Fruit fly (Drosophila melanogaster) whole organism, embryonic: ENCODE data around the gene sosie.

ENCODE experiments used
- ATbp ChIP-seq: fragments of 200-800 bp; sonication (Bioruptor generic); optimal IDR thresholded peaks from 2 replicates; lab custom pipeline; 2017; ENCODE audit warnings: missing biosample characterization, mild to moderate bottlenecking, missing genetic modification characterization, missing genetic modification reagents
- Atf6 ChIP-seq: fragments of 200-800 bp; sonication (Bioruptor generic); IDR thresholded peaks from 2 replicates; pipeline ENCODE4 v1.3.6; 2022; ENCODE audit warnings: missing biosample characterization, missing genetic modification characterization
- B-H1 ChIP-seq: fragments of 200-800 bp; sonication (Bioruptor generic); IDR thresholded peaks from 3 replicates; pipeline ENCODE4 v1.3.6; 2022; ENCODE audit warnings: missing biosample characterization, missing genetic modification characterization
- Blimp-1 ChIP-seq: fragments of 200-800 bp; sonication (Bioruptor generic); optimal IDR thresholded peaks from 3 replicates; lab custom pipeline; 2018; ENCODE audit warnings: missing biosample characterization, missing genetic modification characterization, mild to moderate bottlenecking, moderate library complexity, missing genetic modification reagents
- C15 ChIP-seq: fragments of 200-800 bp; sonication (Bioruptor generic); IDR thresholded peaks from 3 replicates; pipeline ENCODE4 v1.3.6; 2022; ENCODE audit warnings: missing biosample characterization, missing genetic modification characterization
- CG11723 ChIP-seq: fragments of 200-800 bp; sonication (Bioruptor generic); optimal IDR thresholded peaks from 2 replicates; lab custom pipeline; 2017; ENCODE audit warnings: missing biosample characterization, mild to moderate bottlenecking, missing genetic modification characterization
- CG13296 ChIP-seq: fragments of 200-800 bp; sonication (Bioruptor generic); optimal IDR thresholded peaks from 3 replicates; lab custom pipeline; 2018; ENCODE audit warnings: missing biosample characterization, mild to moderate bottlenecking, missing genetic modification characterization
- CG17186 ChIP-seq: fragments of 200-800 bp; sonication (Bioruptor generic); optimal IDR thresholded peaks from 3 replicates; lab custom pipeline; 2017; ENCODE audit warnings: missing biosample characterization, missing genetic modification reagents, missing genetic modification characterization
- CG17829 ChIP-seq: fragments of 200-800 bp; optimal IDR thresholded peaks from 2 replicates; lab custom pipeline; 2019; ENCODE audit warnings: missing biosample characterization, mild to moderate bottlenecking, missing genetic modification characterization, moderate library complexity
- CG31224 ChIP-seq: fragments of 200-800 bp; sonication (Bioruptor generic); IDR thresholded peaks from 2 replicates; pipeline ENCODE4 v1.3.6; 2022; ENCODE audit warnings: missing biosample characterization, missing genetic modification characterization
- CG3281 ChIP-seq: fragments of 200-800 bp; sonication (Bioruptor generic); optimal IDR thresholded peaks from 3 replicates; lab custom pipeline; 2017; ENCODE audit warnings: missing biosample characterization, mild to moderate bottlenecking, missing genetic modification characterization
- CG5180 ChIP-seq: fragments of 200-800 bp; sonication (Bioruptor generic); optimal IDR thresholded peaks from 3 replicates; lab custom pipeline; 2017; ENCODE audit warnings: missing biosample characterization, missing genetic modification characterization, mild to moderate bottlenecking, moderate library complexity, missing genetic modification reagents
- CG8924 ChIP-seq: fragments of 200-800 bp; optimal IDR thresholded peaks from 3 replicates; lab custom pipeline; 2019; ENCODE audit warnings: missing biosample characterization, mild to moderate bottlenecking, missing genetic modification characterization, moderate library complexity
- Dek ChIP-seq: fragments of 200-800 bp; sonication (Bioruptor generic); optimal IDR thresholded peaks from 3 replicates; lab custom pipeline; 2019; ENCODE audit warnings: missing biosample characterization, mild to moderate bottlenecking, missing genetic modification characterization, moderate library complexity
- Dfd ChIP-seq, 2 experiments: fragments of >200 bp; optimal IDR thresholded peaks; 2 replicates each; lab custom pipeline; 2017; ENCODE audit warnings: missing biosample characterization in 2 of 2, missing genetic modification characterization in 2 of 2
- Dip3 ChIP-seq: fragments of 200-800 bp; sonication (Bioruptor generic); optimal IDR thresholded peaks from 3 replicates; lab custom pipeline; 2016; ENCODE audit warnings: missing biosample characterization, missing genetic modification characterization
- Dll ChIP-seq: fragments of 200-800 bp; sonication (Bioruptor generic); IDR thresholded peaks from 4 replicates; pipeline ENCODE4 v1.3.6; 2022; ENCODE audit warnings: missing biosample characterization, missing genetic modification characterization; ENCODE audit not compliant: partially characterized antibody
- Elba2 ChIP-seq: fragments of 200-800 bp; sonication (Bioruptor generic); optimal IDR thresholded peaks from 3 replicates; lab custom pipeline; 2016; ENCODE audit warnings: missing biosample characterization, missing genetic modification characterization
- HLH3B ChIP-seq: fragments of 200-800 bp; sonication (Bioruptor generic); IDR thresholded peaks from 2 replicates; pipeline ENCODE4 v1.3.6; 2022; ENCODE audit warnings: missing biosample characterization, missing genetic modification characterization
- Hey ChIP-seq: fragments of 200-800 bp; sonication (Bioruptor generic); optimal IDR thresholded peaks from 3 replicates; lab custom pipeline; 2018; ENCODE audit warnings: missing biosample characterization, mild to moderate bottlenecking, missing genetic modification characterization
- Lpt ChIP-seq: fragments of >200 bp; optimal IDR thresholded peaks from 2 replicates; lab custom pipeline; 2018; ENCODE audit warnings: missing biosample characterization, missing genetic modification characterization
- Nf-YB ChIP-seq: fragments of 200-800 bp; sonication (Bioruptor generic); optimal IDR thresholded peaks from 3 replicates; lab custom pipeline; 2019; ENCODE audit warnings: missing biosample characterization, mild to moderate bottlenecking, missing genetic modification characterization, moderate library complexity
- Nf-YC ChIP-seq: fragments of 200-800 bp; optimal IDR thresholded peaks from 3 replicates; lab custom pipeline; 2019; ENCODE audit warnings: missing biosample characterization, mild to moderate bottlenecking, missing genetic modification characterization, moderate library complexity
- NfI ChIP-seq: fragments of 200-800 bp; sonication (Bioruptor generic); optimal IDR thresholded peaks from 3 replicates; lab custom pipeline; 2018; ENCODE audit warnings: missing biosample characterization, mild to moderate bottlenecking, missing genetic modification characterization, moderate library complexity
- Ptx1 ChIP-seq: fragments of 200-800 bp; sonication (Bioruptor generic); IDR thresholded peaks from 2 replicates; pipeline ENCODE4 v1.3.6; 2022; ENCODE audit warnings: missing biosample characterization, missing genetic modification characterization
- Ssrp ChIP-seq: fragments of 200-800 bp; sonication (Bioruptor generic); optimal IDR thresholded peaks from 2 replicates; lab custom pipeline; 2018; ENCODE audit warnings: missing biosample characterization, mild to moderate bottlenecking, missing genetic modification characterization, moderate library complexity
- TFAM ChIP-seq: fragments of 200-800 bp; sonication (Bioruptor generic); optimal IDR thresholded peaks from 2 replicates; lab custom pipeline; 2017; ENCODE audit warnings: missing biosample characterization, missing genetic modification characterization, inconsistent platforms
- Trl ChIP-seq, 3 experiments: fragments of >200 bp in 2 of 3; fragments of 200-800 bp in 1 of 3; sonication (Bioruptor generic) in 1 of 3; optimal IDR thresholded peaks; 2 replicates in 1 of 3; 3 replicates in 2 of 3; lab custom pipeline; 2016 to 2017; ENCODE audit warnings: missing biosample characterization in 1 of 3, missing genetic modification characterization in 1 of 3
- cas ChIP-seq: fragments of 200-800 bp; sonication (Bioruptor generic); IDR thresholded peaks from 2 replicates; pipeline ENCODE4 v1.3.6; 2022; ENCODE audit warnings: missing biosample characterization, missing genetic modification characterization
- croc ChIP-seq: fragments of 200-800 bp; sonication (Bioruptor generic); conservative IDR thresholded peaks from 3 replicates; pipeline ENCODE4 v1.3.6; 2022; ENCODE audit warnings: missing biosample characterization, missing genetic modification characterization
- dan ChIP-seq: fragments of 200-800 bp; sonication (Bioruptor generic); IDR thresholded peaks from 2 replicates; pipeline ENCODE4 v1.3.6; 2022; ENCODE audit warnings: missing biosample characterization, missing genetic modification characterization
- dimm ChIP-seq: fragments of 200-800 bp; sonication (Bioruptor generic); IDR thresholded peaks from 2 replicates; pipeline ENCODE4 v1.3.6; 2022; ENCODE audit warnings: missing biosample characterization, missing genetic modification characterization
- esg ChIP-seq: fragments of 200-800 bp; sonication (Bioruptor generic); conservative IDR thresholded peaks from 2 replicates; pipeline ENCODE4 v1.3.6; 2022; ENCODE audit warnings: missing biosample characterization, missing genetic modification characterization
- exex ChIP-seq: fragments of 200-800 bp; sonication (Bioruptor generic); optimal IDR thresholded peaks from 4 replicates; lab custom pipeline; 2018; ENCODE audit warnings: missing biosample characterization, mild to moderate bottlenecking, missing genetic modification characterization, moderate library complexity
- gfzf ChIP-seq: fragments of 200-800 bp; sonication (Bioruptor generic); optimal IDR thresholded peaks from 2 replicates; lab custom pipeline; 2016; ENCODE audit warnings: missing biosample characterization, mild to moderate bottlenecking, missing genetic modification characterization, moderate library complexity
- h ChIP-seq: fragments of >200 bp; optimal IDR thresholded peaks from 2 replicates; lab custom pipeline; 2017
- kah ChIP-seq: fragments of 200-800 bp; sonication (Bioruptor generic); optimal IDR thresholded peaks from 2 replicates; lab custom pipeline; 2018; ENCODE audit warnings: missing biosample characterization, mild to moderate bottlenecking, missing genetic modification characterization
- odd ChIP-seq: fragments of 200-800 bp; sonication (Bioruptor generic); optimal IDR thresholded peaks from 2 replicates; lab custom pipeline; 2017; ENCODE audit warnings: missing biosample characterization, mild to moderate bottlenecking, missing genetic modification characterization
- otp ChIP-seq: fragments of 200-800 bp; sonication (Bioruptor generic); IDR thresholded peaks from 3 replicates; pipeline ENCODE4, ENCODE4 v1.3.6; 2022; ENCODE audit warnings: missing biosample characterization, missing genetic modification characterization
- pum ChIP-seq: fragments of 200-800 bp; sonication (Bioruptor generic); optimal IDR thresholded peaks from 2 replicates; lab custom pipeline; 2016; ENCODE audit warnings: missing biosample characterization, missing genetic modification characterization
- row ChIP-seq: fragments of 200-800 bp; sonication (Bioruptor generic); IDR thresholded peaks from 3 replicates; pipeline ENCODE4 v1.3.6; 2022; ENCODE audit warnings: missing biosample characterization, missing genetic modification characterization
- sima ChIP-seq: fragments of 200-800 bp; sonication (Bioruptor generic); optimal IDR thresholded peaks from 2 replicates; lab custom pipeline; 2016; ENCODE audit warnings: missing biosample characterization, missing genetic modification characterization
- sisA ChIP-seq: fragments of 200-800 bp; sonication (Bioruptor generic); IDR thresholded peaks from 2 replicates; pipeline ENCODE4 v1.3.6; 2022; ENCODE audit warnings: missing biosample characterization, missing genetic modification characterization
- trem ChIP-seq: fragments of 200-800 bp; optimal IDR thresholded peaks from 3 replicates; lab custom pipeline; 2019; ENCODE audit warnings: missing biosample characterization, mild to moderate bottlenecking, missing genetic modification characterization, moderate library complexity
- yki ChIP-seq: fragments of >200 bp; optimal IDR thresholded peaks from 3 replicates; lab custom pipeline; 2018

The sosie gene

DNA sequence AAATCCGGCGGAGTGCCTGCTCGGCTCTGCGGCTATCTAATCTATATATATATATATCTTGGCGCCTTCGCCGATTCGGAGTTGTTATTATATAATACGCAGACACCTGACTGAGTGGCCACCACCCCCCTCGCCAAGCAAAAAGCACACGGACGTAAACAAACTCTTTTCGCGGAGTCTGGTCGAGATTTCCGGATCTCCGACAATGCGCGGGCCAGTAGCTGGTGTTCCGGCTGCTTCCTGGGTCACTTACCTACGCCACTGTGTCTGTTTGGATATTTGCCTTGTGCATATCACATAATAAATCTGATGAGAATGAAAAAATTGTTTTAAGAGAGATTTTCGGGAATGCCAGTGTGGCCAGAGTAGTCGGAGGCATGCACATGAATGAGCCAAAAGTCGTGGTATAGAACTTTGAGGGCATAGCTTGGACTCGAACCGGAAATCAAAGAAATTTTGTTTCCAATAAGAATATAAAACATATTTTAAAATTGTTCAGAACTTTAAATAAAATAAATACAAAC, 46.6 kb upstream of the sosie start, which contains the start of gene CG5805 (continued):
- peak; percentile 59 for TF ChIP-seq dimm (GFP tag; lab: Robert Waterston, UW)

DNA sequence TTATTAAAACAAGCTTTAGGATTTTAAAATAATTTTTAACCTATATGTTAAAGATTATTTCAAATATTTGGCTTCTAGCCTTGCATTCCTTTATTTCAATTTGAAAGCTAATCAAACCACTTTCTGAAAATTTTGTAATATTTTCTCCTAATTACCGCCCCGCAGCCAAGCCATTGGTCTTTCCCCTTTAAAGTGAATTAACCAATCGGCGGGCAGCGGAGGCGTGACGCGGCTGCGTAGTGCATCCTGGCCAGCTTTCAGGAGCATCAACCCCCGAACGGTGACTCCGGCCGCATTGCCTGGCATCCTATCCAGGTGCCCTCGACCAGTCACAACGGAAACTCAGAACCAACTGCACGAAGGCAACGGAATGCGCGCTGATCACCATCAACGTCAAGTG, 46.0 kb upstream of the sosie start, which contains the start of gene Ets96B:
TSS of gene Ets96B (plus strand) at position 321 of the 400 bp plus-strand sequence.
- peak; percentile 94 for TF ChIP-seq Nf-YB (GFP tag; lab: Kevin White, UChicago)
- TF ChIP-seq Nf-YC (tag; lab: Kevin White, UChicago): peak; percentile 93
- TF ChIP-seq ATbp (GFP tag; lab: Kevin White, UChicago): no peak
- TF ChIP-seq, all 482 proteins: peak for 2

DNA sequence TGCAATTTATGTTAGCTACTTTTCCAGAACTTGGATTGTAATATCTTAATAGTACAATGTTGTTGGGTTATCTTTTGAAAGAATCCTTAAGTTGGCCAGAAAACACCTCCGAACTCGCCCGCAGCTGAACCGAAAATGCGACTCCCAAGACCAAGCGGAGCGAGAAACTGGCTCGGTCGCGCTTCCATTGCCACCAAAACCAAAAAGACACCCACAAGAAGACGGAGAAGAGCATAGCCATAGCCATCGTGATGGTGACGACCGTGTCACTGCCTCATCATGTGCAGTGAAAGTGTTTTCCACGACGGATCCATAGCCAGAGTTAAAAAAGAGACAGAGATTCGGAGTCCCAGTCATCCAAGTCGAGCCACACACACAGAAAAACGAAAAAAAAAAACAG, 43.7 kb upstream of the sosie start, which contains the start of gene CG13634:
TSS of gene CG13634 (minus strand) at position 101 of the 400 bp plus-strand sequence.
- TF ChIP-seq Elba2 (GFP tag; lab: Kevin White, UChicago) (no peak), Blimp-1 (GFP tag; lab: Kevin White, UChicago) (peak; percentile 60), cas (GFP tag; lab: Robert Waterston, UW) (no peak), NfI (GFP tag; lab: Kevin White, UChicago) (no peak), CG5180 (GFP tag; lab: Kevin White, UChicago) (no peak)

DNA sequence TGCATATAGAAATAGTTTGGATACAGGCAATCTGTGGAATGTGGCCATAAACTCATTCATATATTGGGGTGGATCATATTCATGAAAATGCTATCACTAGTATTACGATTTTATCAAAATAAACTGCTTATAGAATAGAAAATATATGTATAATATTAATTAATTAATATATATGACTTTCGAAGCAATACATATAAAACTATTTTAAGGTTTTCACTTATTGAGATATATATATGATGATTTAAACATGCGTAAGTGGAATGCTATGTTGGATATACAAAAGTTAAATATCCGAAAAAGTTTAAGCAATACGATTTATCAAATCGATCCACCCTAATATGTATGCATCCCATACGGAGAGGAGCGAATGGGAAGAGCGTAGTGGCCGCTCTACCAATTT, 35.2 kb upstream of the sosie start:
- TF ChIP-seq h (lab: Kevin White, UChicago): no peak
- peak; percentile 52 for TF ChIP-seq CG13296
- no peak for TF ChIP-seq pum
- TF ChIP-seq CG31224 (GFP tag; lab: Robert Waterston, UW): no peak
- no peak for TF ChIP-seq B-H1 (GFP tag; lab: Robert Waterston, UW)
- no peak for TF ChIP-seq sima (GFP tag; lab: Kevin White, UChicago)
- TF ChIP-seq Dip3: no peak
- no peak for TF ChIP-seq odd (GFP tag; lab: Kevin White, UChicago)
- TF ChIP-seq trem: no peak
- TF ChIP-seq Ssrp: peak; percentile 25
- TF ChIP-seq CG3281 (GFP tag; lab: Kevin White, UChicago): peak; percentile 33
- no peak for TF ChIP-seq exex (tag; lab: Kevin White, UChicago)
- no peak for TF ChIP-seq esg (GFP tag; lab: Robert Waterston, UW)
- no peak for TF ChIP-seq dan
- TF ChIP-seq Lpt: no peak
- no peak for TF ChIP-seq croc
- no peak for TF ChIP-seq sisA (GFP tag; lab: Robert Waterston, UW)
- peak; percentile 16; the same call in 1 of the 3 replicates for TF ChIP-seq row (GFP tag; lab: Robert Waterston, UW)
- peak; percentile 39; the same call in 1 of the 2 replicates for TF ChIP-seq HLH3B (GFP tag; lab: Robert Waterston, UW)
- no peak for TF ChIP-seq C15
- TF ChIP-seq Dll: no peak
- TF ChIP-seq otp (GFP tag; lab: Robert Waterston, UW): no peak
- TF ChIP-seq Atf6 (GFP tag; lab: Robert Waterston, UW): no peak
- TF ChIP-seq CG17186 (GFP tag; lab: Kevin White, UChicago): no peak
- no peak for TF ChIP-seq yki
- TF ChIP-seq Trl (optimal IDR thresholded peaks at IDR 0.05; lab: Kevin White, UChicago): peak; percentile 2 to 21
- TF ChIP-seq Trl (GFP tag; optimal IDR thresholded peaks at IDR 0.05; lab: Kevin White, UChicago): no peak
- peak; percentile 1 for TF ChIP-seq kah (GFP tag; lab: Kevin White, UChicago)
- no peak for TF ChIP-seq Dfd (GFP tag; optimal IDR thresholded peaks at IDR 0.05; lab: Kevin White, UChicago)
- 0 out of 2 replicates have a peak, but pooled peaks have one; percentile 21 for TF ChIP-seq Ptx1
- no peak for TF ChIP-seq TFAM
- peak; percentile 52 for TF ChIP-seq CG8924
- peak; percentile 11 for TF ChIP-seq Nf-YB (GFP tag; lab: Kevin White, UChicago)
- TF ChIP-seq CG17829 (tag; lab: Kevin White, UChicago): peak; percentile 44
- no peak for TF ChIP-seq CG11723 (GFP tag; lab: Kevin White, UChicago)
- TF ChIP-seq Hey: no peak
- no peak for TF ChIP-seq Dek
- TF ChIP-seq gfzf (GFP tag; lab: Kevin White, UChicago): no peak
